Worm (Caenorhabditis elegans) whole organism, L1 larva: ENCODE measurements around the gene lim-4.
A peak's percentile ranks its signal among the peaks of the same experiment; 100 is the strongest.

Experiments
- C04F5.9 ChIP-seq: sonication (generic microtip); optimal IDR thresholded peaks from 2 replicates; lab custom pipeline; 2016; ENCODE audit warnings: missing genetic modification characterization, missing compliant biosample characterization
- C34B4.2 ChIP-seq: sonication (generic microtip); optimal IDR thresholded peaks from 2 replicates; lab custom pipeline; 2017; ENCODE audit warnings: mild to moderate bottlenecking, missing genetic modification characterization, missing compliant biosample characterization
- aly-2 ChIP-seq: fragments of 150-350 bp; optimal IDR thresholded peaks from 2 replicates; lab custom pipeline; 2014; ENCODE audit warnings: missing biosample characterization, missing genetic modification characterization
- ceh-63 ChIP-seq: fragments of 200-800 bp; sonication (Bioruptor generic); optimal IDR thresholded peaks from 2 replicates; lab custom pipeline; 2018; ENCODE audit warnings: mild to moderate bottlenecking, missing genetic modification characterization, missing compliant biosample characterization
- ceh-8 ChIP-seq: fragments of 200-800 bp; sonication (Bioruptor generic); optimal IDR thresholded peaks from 2 replicates; lab custom pipeline; 2018; ENCODE audit warnings: mild to moderate bottlenecking, missing genetic modification characterization, moderate library complexity, missing compliant biosample characterization
- ces-1 ChIP-seq: fragments of 150-350 bp; optimal IDR thresholded peaks from 2 replicates; lab custom pipeline; 2014; ENCODE audit warnings: missing biosample characterization, missing genetic modification reagents, missing genetic modification characterization
- dsc-1 ChIP-seq: sonication (generic microtip); optimal IDR thresholded peaks from 2 replicates; lab custom pipeline; 2016; ENCODE audit warnings: mild to moderate bottlenecking, missing genetic modification characterization, missing compliant biosample characterization
- efl-1 ChIP-seq, 4 experiments: fragments of 150-350 bp; optimal IDR thresholded peaks in 3 of 4; peaks in 1 of 4; 1 replicate in 1 of 4; 2 replicates in 3 of 4; lab custom pipeline; 2014; ENCODE audit warnings: missing biosample characterization in 2 of 4, missing genetic modification characterization in 2 of 4, missing genetic modification reagents in 2 of 4
- efl-3 ChIP-seq: fragments of 200-800 bp; sonication (Bioruptor generic); optimal IDR thresholded peaks from 2 replicates; lab custom pipeline; 2018; ENCODE audit warnings: mild to moderate bottlenecking, missing genetic modification characterization, missing compliant biosample characterization
- egl-13 ChIP-seq: sonication (generic microtip); optimal IDR thresholded peaks from 2 replicates; lab custom pipeline; 2016; ENCODE audit warnings: missing genotype, missing genetic modification reagents, missing genetic modification characterization, missing compliant biosample characterization
- elt-3 ChIP-seq, 6 experiments: fragments of 150-350 bp in 1 of 6; sonication (generic microtip); optimal IDR thresholded peaks; 2 replicates each; lab custom pipeline; 2017 to 2018; ENCODE audit warnings: missing biosample characterization in 6 of 6, missing genetic modification characterization in 6 of 6, inconsistent platforms in 1 of 6
- fkh-10 ChIP-seq: sonication (generic microtip); optimal IDR thresholded peaks from 2 replicates; lab custom pipeline; 2017; ENCODE audit warnings: missing biosample characterization, missing genetic modification reagents, missing genetic modification characterization
- fkh-4 ChIP-seq: sonication (generic microtip); optimal IDR thresholded peaks from 2 replicates; lab custom pipeline; 2016; ENCODE audit warnings: missing compliant biosample characterization, missing genetic modification characterization, borderline replicate concordance
- hlh-17 ChIP-seq: fragments of 200-800 bp; sonication (Bioruptor generic); optimal IDR thresholded peaks from 2 replicates; lab custom pipeline; 2018; ENCODE audit warnings: missing genetic modification characterization, mild to moderate bottlenecking, missing compliant biosample characterization, moderate library complexity, borderline replicate concordance
- hlh-4 ChIP-seq: sonication (generic microtip); optimal IDR thresholded peaks from 2 replicates; lab custom pipeline; 2016; ENCODE audit warnings: mild to moderate bottlenecking, missing genetic modification characterization, missing compliant biosample characterization
- irx-1 ChIP-seq: sonication (generic microtip); optimal IDR thresholded peaks from 2 replicates; lab custom pipeline; 2016; ENCODE audit warnings: missing genetic modification characterization, missing compliant biosample characterization
- isw-1 ChIP-seq: fragments of 200-800 bp; sonication (Bioruptor generic); IDR thresholded peaks from 2 replicates; pipeline ENCODE4 v1.3.6; 2022; ENCODE audit warnings: missing genetic modification characterization, missing compliant biosample characterization
- jun-1 ChIP-seq: fragments of 150-350 bp; optimal IDR thresholded peaks from 2 replicates; lab custom pipeline; 2014; ENCODE audit warnings: missing biosample characterization, missing genetic modification reagents, missing genetic modification characterization
- lin-13 ChIP-seq: fragments of 150-350 bp; optimal IDR thresholded peaks from 2 replicates; lab custom pipeline; 2014; ENCODE audit warnings: missing biosample characterization, missing genetic modification reagents, missing genetic modification characterization
- lin-14 ChIP-seq: fragments of 200-800 bp; sonication (Bioruptor generic); optimal IDR thresholded peaks from 2 replicates; lab custom pipeline; 2018; ENCODE audit warnings: mild to moderate bottlenecking, missing genetic modification characterization, moderate library complexity, missing compliant biosample characterization
- lin-35 ChIP-seq, 2 experiments: fragments of 150-350 bp; optimal IDR thresholded peaks; 2 replicates each; lab custom pipeline; 2014; ENCODE audit warnings: missing biosample characterization in 2 of 2, missing genetic modification characterization in 2 of 2, missing genetic modification reagents in 2 of 2
- lin-39 ChIP-seq: fragments of 150-350 bp; optimal IDR thresholded peaks from 2 replicates; lab custom pipeline; 2014; ENCODE audit warnings: missing biosample characterization, missing genetic modification reagents, missing genetic modification characterization
- lsy-2 ChIP-seq, 2 experiments: fragments of 150-350 bp; optimal IDR thresholded peaks; 2 replicates each; lab custom pipeline; 2014; ENCODE audit warnings: missing biosample characterization in 2 of 2, missing genetic modification characterization in 2 of 2
- mab-9 ChIP-seq: fragments of 200-800 bp; sonication (Bioruptor generic); IDR thresholded peaks from 2 replicates; pipeline ENCODE4 v1.3.6; 2022; ENCODE audit warnings: missing genetic modification reagents, missing genetic modification characterization, missing compliant biosample characterization
- mdl-1 ChIP-seq, 2 experiments: fragments of 150-350 bp; optimal IDR thresholded peaks; 2 replicates each; lab custom pipeline; 2014 to 2017; ENCODE audit warnings: missing biosample characterization in 2 of 2, missing genetic modification characterization in 2 of 2, inconsistent platforms in 1 of 2
- mef-2 ChIP-seq: fragments of 150-350 bp; optimal IDR thresholded peaks from 2 replicates; lab custom pipeline; 2014; ENCODE audit warnings: missing biosample characterization, missing genetic modification characterization
- nhr-11 ChIP-seq: fragments of 150-350 bp; optimal IDR thresholded peaks from 2 replicates; lab custom pipeline; 2014; ENCODE audit warnings: missing biosample characterization, missing genetic modification characterization
- nhr-19 ChIP-seq: fragments of 200-800 bp; sonication (Bioruptor generic); conservative IDR thresholded peaks from 2 replicates; pipeline ENCODE4 v1.3.6; 2022; ENCODE audit warnings: missing genetic modification characterization, missing compliant biosample characterization
- nhr-20 ChIP-seq: sonication (generic microtip); optimal IDR thresholded peaks from 2 replicates; lab custom pipeline; 2016; ENCODE audit warnings: mild to moderate bottlenecking, missing genetic modification characterization, missing compliant biosample characterization
- nhr-237 ChIP-seq: fragments of 150-350 bp; optimal IDR thresholded peaks from 2 replicates; lab custom pipeline; 2014; ENCODE audit warnings: missing biosample characterization, missing genetic modification characterization
- nhr-28 ChIP-seq: fragments of 150-350 bp; optimal IDR thresholded peaks from 2 replicates; lab custom pipeline; 2014; ENCODE audit warnings: missing biosample characterization, missing genetic modification characterization
- nhr-71 ChIP-seq: sonication (generic microtip); optimal IDR thresholded peaks from 2 replicates; lab custom pipeline; 2016; ENCODE audit warnings: mild to moderate bottlenecking, missing genetic modification characterization, moderate library complexity, missing compliant biosample characterization
- nhr-76 ChIP-seq: sonication (generic microtip); optimal IDR thresholded peaks from 2 replicates; lab custom pipeline; 2017; ENCODE audit warnings: missing biosample characterization, missing genetic modification characterization
- nhr-77 ChIP-seq: fragments of 150-350 bp; optimal IDR thresholded peaks from 2 replicates; lab custom pipeline; 2014; ENCODE audit warnings: missing biosample characterization, missing genetic modification characterization
- nhr-84 ChIP-seq: sonication (generic microtip); optimal IDR thresholded peaks from 2 replicates; lab custom pipeline; 2017; ENCODE audit warnings: missing biosample characterization, missing genetic modification characterization
- nhr-90 ChIP-seq: sonication (generic microtip); optimal IDR thresholded peaks from 2 replicates; lab custom pipeline; 2016; ENCODE audit warnings: mild to moderate bottlenecking, missing genetic modification characterization, missing compliant biosample characterization; ENCODE audit not compliant: poor library complexity
- pag-3 ChIP-seq: sonication (generic microtip); optimal IDR thresholded peaks from 2 replicates; lab custom pipeline; 2017; ENCODE audit warnings: missing genetic modification characterization, mild to moderate bottlenecking, missing compliant biosample characterization, antibody characterized with exemption, borderline replicate concordance; ENCODE audit not compliant: insufficient read depth
- pax-3 ChIP-seq: fragments of 200-800 bp; sonication (Bioruptor generic); optimal IDR thresholded peaks from 2 replicates; lab custom pipeline; 2018; ENCODE audit warnings: mild to moderate bottlenecking, missing genetic modification characterization, moderate library complexity, missing compliant biosample characterization
- snpc-4 ChIP-seq: fragments of 150-350 bp; optimal IDR thresholded peaks from 2 replicates; lab custom pipeline; 2014; ENCODE audit warnings: missing biosample characterization, missing genetic modification characterization
- snu-23 ChIP-seq: sonication (generic microtip); optimal IDR thresholded peaks from 2 replicates; lab custom pipeline; 2016; ENCODE audit warnings: missing genetic modification characterization, missing compliant biosample characterization
- sox-4 ChIP-seq: sonication (generic microtip); optimal IDR thresholded peaks from 2 replicates; lab custom pipeline; 2016; ENCODE audit warnings: missing genetic modification characterization, missing compliant biosample characterization
- sup-37 ChIP-seq: fragments of 200-800 bp; sonication (Bioruptor generic); optimal IDR thresholded peaks from 2 replicates; lab custom pipeline; 2018; ENCODE audit warnings: mild to moderate bottlenecking, missing genetic modification characterization, missing compliant biosample characterization
- tbx-2 ChIP-seq: sonication (generic microtip); optimal IDR thresholded peaks from 2 replicates; lab custom pipeline; 2016; ENCODE audit warnings: missing genetic modification characterization, missing compliant biosample characterization
- unc-130 ChIP-seq: fragments of 150-350 bp; optimal IDR thresholded peaks from 2 replicates; lab custom pipeline; 2017; ENCODE audit warnings: missing biosample characterization, missing genetic modification characterization, inconsistent platforms
- unc-30 ChIP-seq: sonication (generic microtip); optimal IDR thresholded peaks from 2 replicates; lab custom pipeline; 2017; ENCODE audit warnings: missing biosample characterization, missing genetic modification characterization
- unc-62 ChIP-seq: fragments of 150-350 bp; optimal IDR thresholded peaks from 2 replicates; lab custom pipeline; 2014; ENCODE audit warnings: missing biosample characterization, missing genetic modification reagents, missing genetic modification characterization
- vab-15 ChIP-seq: sonication (generic microtip); optimal IDR thresholded peaks from 2 replicates; lab custom pipeline; 2017; ENCODE audit warnings: missing genotype, mild to moderate bottlenecking, missing genetic modification characterization, missing compliant biosample characterization
- xbp-1 ChIP-seq: sonication (generic microtip); optimal IDR thresholded peaks from 2 replicates; lab custom pipeline; 2016; ENCODE audit warnings: missing genetic modification characterization, missing compliant biosample characterization

The lim-4 gene

DNA sequence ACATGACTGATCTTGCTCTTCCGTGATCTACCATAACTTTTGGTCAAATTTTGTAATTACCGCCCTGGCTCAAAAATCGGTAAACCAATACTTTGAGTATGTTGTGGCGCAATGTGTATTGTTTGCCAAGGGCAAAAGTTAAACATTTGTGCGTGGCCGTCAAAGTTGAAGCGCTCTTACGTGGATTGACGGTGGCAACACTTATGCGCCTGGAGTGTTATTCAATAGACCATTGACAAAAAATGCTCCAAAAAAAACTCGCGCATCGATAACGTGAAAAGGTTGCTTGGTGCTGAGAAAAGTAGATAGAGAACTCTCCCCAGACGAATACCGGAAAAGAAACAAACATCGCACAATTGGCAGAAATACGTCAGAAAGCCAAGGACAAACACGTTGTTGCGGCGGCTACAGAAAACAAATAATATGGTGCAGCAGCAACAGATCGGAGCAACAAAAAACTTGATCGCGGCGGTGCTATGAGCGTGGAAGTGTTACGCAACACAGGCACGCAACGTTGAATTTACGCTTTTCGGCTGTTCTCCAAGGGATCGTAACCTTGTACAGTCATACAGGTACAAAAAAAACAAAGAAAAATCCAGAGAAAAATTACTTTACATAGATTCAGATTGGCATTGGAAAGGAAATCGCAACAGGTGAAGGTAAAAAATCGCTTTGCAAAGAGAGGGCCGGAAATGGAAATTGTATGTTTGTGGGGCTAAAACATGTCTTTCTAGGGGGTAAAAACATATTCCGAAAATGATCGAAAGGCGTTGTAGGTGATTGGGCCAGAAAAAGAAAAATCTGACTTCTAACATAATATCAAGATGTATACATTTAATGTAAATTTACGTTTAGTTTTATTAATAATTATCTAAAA, 39.1 kb downstream of the lim-4 start:
- TF ChIP-seq sup-37 (GFP tag; lab: Kevin White, UChicago), result no peak
- TF ChIP-seq elt-3 (tag; optimal IDR thresholded peaks at IDR 0.05; lab: Kevin White, UChicago), result no peak
- no peak for TF ChIP-seq C04F5.9 (tag; lab: Kevin White, UChicago)
- no peak for TF ChIP-seq unc-62 (GFP tag; lab: Kevin White, UChicago)
- peak; percentile 6 for TF ChIP-seq irx-1 (tag; lab: Kevin White, UChicago)
- no peak for TF ChIP-seq pag-3 (tag; lab: Kevin White, UChicago)
- no peak for TF ChIP-seq hlh-4 (tag; lab: Kevin White, UChicago)
- TF ChIP-seq nhr-71 (tag; lab: Kevin White, UChicago), result peak; percentile 14
- no peak for TF ChIP-seq vab-15 (tag; lab: Kevin White, UChicago)
- TF ChIP-seq ces-1 (GFP tag; lab: Kevin White, UChicago), result no peak
- peak; percentile 1 for TF ChIP-seq nhr-90 (tag; lab: Kevin White, UChicago)
- no peak for TF ChIP-seq unc-30
- no peak for TF ChIP-seq nhr-84 (tag; lab: Kevin White, UChicago)
- peak; percentile 64 for TF ChIP-seq nhr-77 (tag; lab: Kevin White, UChicago)
- no peak for TF ChIP-seq xbp-1 (tag; lab: Kevin White, UChicago)
- TF ChIP-seq mdl-1 (tag; optimal IDR thresholded peaks at IDR 0.05; lab: Kevin White, UChicago), result peak in 1 of 2 experiments; percentile 18
- TF ChIP-seq nhr-19 (GFP tag; lab: Robert Waterston, UW), result 0 out of 2 replicates have a peak, but pooled peaks have one; percentile 5
- no peak for TF ChIP-seq lin-35 (GFP tag; optimal IDR thresholded peaks at IDR 0.05; lab: Kevin White, UChicago)
- TF ChIP-seq snpc-4, result no peak
- TF ChIP-seq lin-14 (GFP tag; lab: Kevin White, UChicago), result peak; percentile 40
- TF ChIP-seq efl-1 (optimal IDR thresholded peaks at IDR 0.05; lab: Kevin White, UChicago), result no peak
- peak in 1 of 2 experiments; percentile 74 for TF ChIP-seq efl-1 (GFP tag; optimal IDR thresholded peaks at IDR 0.05 in 1 of 2; lab: Kevin White, UChicago)
- no peak for TF ChIP-seq isw-1 (GFP tag; lab: Robert Waterston, UW)
- TF ChIP-seq tbx-2 (tag; lab: Kevin White, UChicago), result peak; percentile 80
- no peak for TF ChIP-seq lsy-2 (tag; optimal IDR thresholded peaks at IDR 0.05; lab: Kevin White, UChicago)
- TF ChIP-seq ceh-8, result no peak
- TF ChIP-seq nhr-237 (tag; lab: Kevin White, UChicago), result peak; percentile 8
- TF ChIP-seq sox-4, result no peak
- TF ChIP-seq nhr-20 (tag; lab: Kevin White, UChicago), result peak; percentile 15
- TF ChIP-seq nhr-76 (tag; lab: Kevin White, UChicago), result no peak
- no peak for TF ChIP-seq snu-23 (GFP tag; lab: Kevin White, UChicago)
- TF ChIP-seq jun-1, result no peak
- TF ChIP-seq lin-39 (tag; lab: Kevin White, UChicago), result no peak

- no peak for TF ChIP-seq hlh-4 (tag; lab: Kevin White, UChicago)
- no peak for TF ChIP-seq vab-15 (tag; lab: Kevin White, UChicago)
- TF ChIP-seq nhr-28 (tag; lab: Kevin White, UChicago), result no peak
- no peak for TF ChIP-seq pax-3 (tag; lab: Kevin White, UChicago)
- no peak for TF ChIP-seq hlh-17 (GFP tag; lab: Kevin White, UChicago)
- no peak for TF ChIP-seq egl-13 (tag; lab: Kevin White, UChicago)
- TF ChIP-seq lin-14 (GFP tag; lab: Kevin White, UChicago), result peak; percentile 70
- TF ChIP-seq lin-13 (GFP tag; lab: Kevin White, UChicago), result no peak
- TF ChIP-seq dsc-1 (tag; lab: Kevin White, UChicago), result no peak
- TF ChIP-seq C34B4.2 (tag; lab: Kevin White, UChicago), result no peak
- no peak for TF ChIP-seq lsy-2 (tag; optimal IDR thresholded peaks at IDR 0.05; lab: Kevin White, UChicago)
- TF ChIP-seq unc-130 (tag; lab: Kevin White, UChicago), result peak; percentile 2
- TF ChIP-seq nhr-11, result no peak
- no peak for TF ChIP-seq efl-3
- TF ChIP-seq nhr-71 (tag; lab: Kevin White, UChicago), result peak; percentile 56
- TF ChIP-seq aly-2, result no peak
- no peak for TF ChIP-seq fkh-4 (tag; lab: Kevin White, UChicago)
- TF ChIP-seq fkh-10, result no peak
- no peak for TF ChIP-seq mab-9 (GFP tag; lab: Robert Waterston, UW)
- TF ChIP-seq mef-2 (tag; lab: Kevin White, UChicago), result no peak
- TF ChIP-seq ceh-63 (GFP tag; lab: Kevin White, UChicago), result no peak
- TF ChIP-seq unc-30, result no peak
Measured at ce11 chrX:3832059-3832641, 41.2 kb downstream of the lim-4 start.
